Fruit fly (Drosophila melanogaster) whole organism, embryonic: ENCODE results near the gene Slu7.

ENCODE experiments used
- ATbp ChIP-seq: fragments of 200-800 bp; sonication (Bioruptor generic); optimal IDR thresholded peaks from 2 replicates; lab custom pipeline; 2017; ENCODE audit warnings: missing biosample characterization, mild to moderate bottlenecking, missing genetic modification characterization, missing genetic modification reagents
- B-H1 ChIP-seq: fragments of 200-800 bp; sonication (Bioruptor generic); IDR thresholded peaks from 3 replicates; pipeline ENCODE4 v1.3.6; 2022; ENCODE audit warnings: missing biosample characterization, missing genetic modification characterization
- CG10543 ChIP-seq: fragments of 200-800 bp; sonication (Bioruptor generic); optimal IDR thresholded peaks from 3 replicates; lab custom pipeline; 2017; ENCODE audit warnings: missing biosample characterization, mild to moderate bottlenecking, missing genetic modification characterization, moderate library complexity
- CG11456 ChIP-seq: fragments of 200-800 bp; sonication (Bioruptor generic); IDR thresholded peaks from 3 replicates; pipeline ENCODE4 v1.3.6; 2022; ENCODE audit warnings: missing biosample characterization, missing genetic modification characterization
- CG13624 ChIP-seq: fragments of 200-800 bp; sonication (Bioruptor generic); optimal IDR thresholded peaks from 2 replicates; lab custom pipeline; 2016; ENCODE audit warnings: missing biosample characterization, missing genetic modification characterization
- CG1529 ChIP-seq: fragments of 200-800 bp; sonication (Bioruptor generic); optimal IDR thresholded peaks from 3 replicates; lab custom pipeline; 2018; ENCODE audit warnings: missing biosample characterization, missing genetic modification characterization
- CG1647 ChIP-seq: fragments of 200-800 bp; sonication (Bioruptor generic); optimal IDR thresholded peaks from 3 replicates; lab custom pipeline; 2016; ENCODE audit warnings: missing biosample characterization, missing genetic modification characterization
- CG16815 ChIP-seq: fragments of 200-800 bp; sonication (Bioruptor generic); optimal IDR thresholded peaks from 3 replicates; lab custom pipeline; 2017; ENCODE audit warnings: missing biosample characterization, mild to moderate bottlenecking, missing genetic modification characterization
- CG17912 ChIP-seq: fragments of 200-800 bp; sonication (Bioruptor generic); optimal IDR thresholded peaks from 2 replicates; lab custom pipeline; 2018; ENCODE audit warnings: missing biosample characterization, mild to moderate bottlenecking, missing genetic modification characterization
- CG18599 ChIP-seq: fragments of 200-800 bp; sonication (Bioruptor generic); optimal IDR thresholded peaks from 3 replicates; lab custom pipeline; 2017; ENCODE audit warnings: missing biosample characterization, missing genetic modification characterization, mild to moderate bottlenecking, moderate library complexity, missing genetic modification reagents
- CG2116 ChIP-seq: fragments of 200-800 bp; sonication (Bioruptor generic); optimal IDR thresholded peaks from 3 replicates; lab custom pipeline; 2018; ENCODE audit warnings: missing biosample characterization, mild to moderate bottlenecking, missing genetic modification characterization
- CG2678 ChIP-seq: fragments of 200-800 bp; sonication (Bioruptor generic); optimal IDR thresholded peaks from 3 replicates; lab custom pipeline; 2019; ENCODE audit warnings: missing biosample characterization, mild to moderate bottlenecking, missing genetic modification characterization, moderate library complexity
- CG32767 ChIP-seq: fragments of 200-800 bp; sonication (Bioruptor generic); IDR thresholded peaks from 2 replicates; pipeline ENCODE4 v1.3.6; 2022; ENCODE audit warnings: missing biosample characterization, missing genetic modification characterization
- CG34376 ChIP-seq: fragments of 200-800 bp; sonication (Bioruptor generic); optimal IDR thresholded peaks from 2 replicates; lab custom pipeline; 2018; ENCODE audit warnings: missing biosample characterization, mild to moderate bottlenecking, missing genetic modification characterization
- CG7839 ChIP-seq: fragments of 200-800 bp; sonication (Bioruptor generic); optimal IDR thresholded peaks from 3 replicates; lab custom pipeline; 2018; ENCODE audit warnings: missing biosample characterization, mild to moderate bottlenecking, missing genetic modification characterization, moderate library complexity
- CG7928 ChIP-seq: fragments of 200-800 bp; sonication (Bioruptor generic); optimal IDR thresholded peaks from 2 replicates; lab custom pipeline; 2017; ENCODE audit warnings: missing biosample characterization, mild to moderate bottlenecking, missing genetic modification characterization
- CG7963 ChIP-seq: fragments of 200-800 bp; sonication (Bioruptor generic); IDR thresholded peaks from 3 replicates; pipeline ENCODE4 v1.3.6; 2022; ENCODE audit warnings: missing biosample characterization, missing genetic modification characterization; ENCODE audit not compliant: partially characterized antibody
- CG8478 ChIP-seq: fragments of >200 bp; optimal IDR thresholded peaks from 2 replicates; lab custom pipeline; 2018
- CG8765 ChIP-seq: fragments of 200-800 bp; sonication (Bioruptor generic); IDR thresholded peaks from 2 replicates; pipeline ENCODE4 v1.3.6; 2022; ENCODE audit warnings: missing biosample characterization, missing genetic modification characterization
- CG9932 ChIP-seq: fragments of 200-800 bp; sonication (Bioruptor generic); IDR thresholded peaks from 2 replicates; pipeline ENCODE4 v1.3.6; 2022; ENCODE audit warnings: missing biosample characterization, missing genetic modification characterization
- Dll ChIP-seq: fragments of 200-800 bp; sonication (Bioruptor generic); IDR thresholded peaks from 4 replicates; pipeline ENCODE4 v1.3.6; 2022; ENCODE audit warnings: missing biosample characterization, missing genetic modification characterization; ENCODE audit not compliant: partially characterized antibody
- E2f1 ChIP-seq: fragments of 200-800 bp; sonication (Bioruptor generic); IDR thresholded peaks from 2 replicates; pipeline ENCODE4 v1.3.6; 2022; ENCODE audit warnings: missing biosample characterization, missing genetic modification characterization
- Hey ChIP-seq: fragments of 200-800 bp; sonication (Bioruptor generic); optimal IDR thresholded peaks from 3 replicates; lab custom pipeline; 2018; ENCODE audit warnings: missing biosample characterization, mild to moderate bottlenecking, missing genetic modification characterization
- HmgD ChIP-seq: fragments of 200-800 bp; sonication (Bioruptor generic); optimal IDR thresholded peaks from 3 replicates; lab custom pipeline; 2016; ENCODE audit warnings: missing biosample characterization, missing genetic modification characterization
- Hmx ChIP-seq: fragments of 200-800 bp; sonication (Bioruptor generic); optimal IDR thresholded peaks from 2 replicates; lab custom pipeline; 2016; ENCODE audit warnings: missing biosample characterization, missing genetic modification characterization
- Lhr ChIP-seq: fragments of 200-800 bp; sonication (Bioruptor generic); optimal IDR thresholded peaks from 3 replicates; lab custom pipeline; 2017; ENCODE audit warnings: mild to moderate bottlenecking, missing biosample characterization, missing genetic modification reagents, missing genetic modification characterization
- Max ChIP-seq: fragments of 200-800 bp; sonication (Bioruptor generic); optimal IDR thresholded peaks from 2 replicates; lab custom pipeline; 2016; ENCODE audit warnings: missing biosample characterization, mild to moderate bottlenecking, missing genetic modification characterization
- NFAT ChIP-seq: fragments of 200-800 bp; sonication (Bioruptor generic); IDR thresholded peaks from 2 replicates; pipeline ENCODE4 v1.3.6; 2022; ENCODE audit warnings: missing biosample characterization, missing genetic modification characterization
- Oaz ChIP-seq: fragments of 200-800 bp; sonication (Bioruptor generic); IDR thresholded peaks from 2 replicates; pipeline ENCODE4 v1.3.6; 2022; ENCODE audit warnings: missing biosample characterization, missing genetic modification characterization
- Poxn ChIP-seq: fragments of 200-800 bp; sonication (Bioruptor generic); IDR thresholded peaks from 2 replicates; pipeline ENCODE4 v1.3.6; 2022; ENCODE audit warnings: missing biosample characterization, missing genetic modification characterization
- Scr ChIP-seq: fragments of 200-800 bp; sonication (Bioruptor generic); IDR thresholded peaks from 2 replicates; pipeline ENCODE4 v1.3.6; 2022; ENCODE audit warnings: missing biosample characterization, missing genetic modification characterization; ENCODE audit not compliant: partially characterized antibody
- Spps ChIP-seq: fragments of 200-800 bp; sonication (Bioruptor generic); optimal IDR thresholded peaks from 2 replicates; lab custom pipeline; 2018; ENCODE audit warnings: missing biosample characterization, mild to moderate bottlenecking, missing genetic modification characterization
- Vsx1 ChIP-seq: fragments of 200-800 bp; sonication (Bioruptor generic); optimal IDR thresholded peaks from 2 replicates; lab custom pipeline; 2017; ENCODE audit warnings: missing biosample characterization, mild to moderate bottlenecking, missing genetic modification characterization, missing genetic modification reagents
- ab ChIP-seq: fragments of 200-800 bp; sonication (Bioruptor generic); optimal IDR thresholded peaks from 2 replicates; lab custom pipeline; 2016; ENCODE audit warnings: missing biosample characterization, missing genetic modification characterization
- caup ChIP-seq: fragments of 200-800 bp; sonication (Bioruptor generic); optimal IDR thresholded peaks from 3 replicates; lab custom pipeline; 2017; ENCODE audit warnings: missing biosample characterization, mild to moderate bottlenecking, missing genetic modification characterization, moderate library complexity; ENCODE audit not compliant: severe bottlenecking
- cg ChIP-seq: fragments of 200-800 bp; sonication (Bioruptor generic); optimal IDR thresholded peaks from 3 replicates; lab custom pipeline; 2019; ENCODE audit warnings: missing biosample characterization, mild to moderate bottlenecking, missing genetic modification characterization, moderate library complexity
- crp ChIP-seq, 2 experiments: fragments of 200-800 bp; sonication (Bioruptor generic); optimal IDR thresholded peaks; 2 replicates in 1 of 2; 3 replicates in 1 of 2; lab custom pipeline; 2017; ENCODE audit warnings: missing biosample characterization in 2 of 2, missing genetic modification characterization in 2 of 2, mild to moderate bottlenecking in 1 of 2, moderate library complexity in 1 of 2
- ems ChIP-seq: fragments of 200-800 bp; sonication (Bioruptor generic); optimal IDR thresholded peaks from 3 replicates; lab custom pipeline; 2016; ENCODE audit warnings: missing biosample characterization, missing genetic modification characterization
- en ChIP-seq: fragments of 200-800 bp; sonication (Bioruptor generic); optimal IDR thresholded peaks from 2 replicates; lab custom pipeline; 2016; ENCODE audit warnings: missing biosample characterization, missing genetic modification characterization
- eyg ChIP-seq: fragments of 200-800 bp; sonication (Bioruptor generic); optimal IDR thresholded peaks from 3 replicates; lab custom pipeline; 2016; ENCODE audit warnings: missing biosample characterization, missing genetic modification characterization
- jigr1 ChIP-seq: fragments of 200-800 bp; sonication (Bioruptor generic); IDR thresholded peaks from 3 replicates; pipeline ENCODE4 v1.3.6; 2022; ENCODE audit warnings: missing biosample characterization, missing genetic modification characterization
- lilli ChIP-seq: fragments of 200-800 bp; sonication (Bioruptor generic); optimal IDR thresholded peaks from 3 replicates; lab custom pipeline; 2016; ENCODE audit warnings: missing biosample characterization, missing genetic modification characterization
- mam ChIP-seq: fragments of 200-800 bp; sonication (Bioruptor generic); optimal IDR thresholded peaks from 3 replicates; lab custom pipeline; 2016; ENCODE audit warnings: missing biosample characterization, missing genetic modification characterization
- nerfin-2 ChIP-seq: fragments of 200-800 bp; sonication (Bioruptor generic); IDR thresholded peaks from 2 replicates; pipeline ENCODE4 v1.3.6; 2022; ENCODE audit warnings: missing biosample characterization, missing genetic modification characterization; ENCODE audit not compliant: partially characterized antibody
- pb ChIP-seq: fragments of 200-800 bp; sonication (Bioruptor generic); optimal IDR thresholded peaks from 3 replicates; lab custom pipeline; 2016; ENCODE audit warnings: missing biosample characterization, missing genetic modification characterization
- sens ChIP-seq: fragments of 200-800 bp; sonication (Bioruptor generic); peaks from one replicate; lab custom pipeline; 2016; ENCODE audit warnings: missing biosample characterization, missing genetic modification characterization
- ssp ChIP-seq: fragments of 200-800 bp; sonication (Bioruptor generic); IDR thresholded peaks from 2 replicates; pipeline ENCODE4 v1.3.6; 2022; ENCODE audit warnings: missing biosample characterization, missing genetic modification characterization
- stc ChIP-seq: fragments of 200-800 bp; sonication (Bioruptor generic); IDR thresholded peaks from 2 replicates; pipeline ENCODE4 v1.3.6; 2022; ENCODE audit warnings: missing biosample characterization, missing genetic modification characterization
- toy ChIP-seq: fragments of 200-800 bp; sonication (Bioruptor generic); IDR thresholded peaks from 2 replicates; pipeline ENCODE4 v1.3.6; 2022; ENCODE audit warnings: missing biosample characterization, missing genetic modification characterization
- zen ChIP-seq: fragments of 200-800 bp; sonication (Bioruptor generic); optimal IDR thresholded peaks from 3 replicates; lab custom pipeline; 2018; ENCODE audit warnings: missing biosample characterization, mild to moderate bottlenecking, missing genetic modification characterization, moderate library complexity

The Slu7 gene

DNA sequence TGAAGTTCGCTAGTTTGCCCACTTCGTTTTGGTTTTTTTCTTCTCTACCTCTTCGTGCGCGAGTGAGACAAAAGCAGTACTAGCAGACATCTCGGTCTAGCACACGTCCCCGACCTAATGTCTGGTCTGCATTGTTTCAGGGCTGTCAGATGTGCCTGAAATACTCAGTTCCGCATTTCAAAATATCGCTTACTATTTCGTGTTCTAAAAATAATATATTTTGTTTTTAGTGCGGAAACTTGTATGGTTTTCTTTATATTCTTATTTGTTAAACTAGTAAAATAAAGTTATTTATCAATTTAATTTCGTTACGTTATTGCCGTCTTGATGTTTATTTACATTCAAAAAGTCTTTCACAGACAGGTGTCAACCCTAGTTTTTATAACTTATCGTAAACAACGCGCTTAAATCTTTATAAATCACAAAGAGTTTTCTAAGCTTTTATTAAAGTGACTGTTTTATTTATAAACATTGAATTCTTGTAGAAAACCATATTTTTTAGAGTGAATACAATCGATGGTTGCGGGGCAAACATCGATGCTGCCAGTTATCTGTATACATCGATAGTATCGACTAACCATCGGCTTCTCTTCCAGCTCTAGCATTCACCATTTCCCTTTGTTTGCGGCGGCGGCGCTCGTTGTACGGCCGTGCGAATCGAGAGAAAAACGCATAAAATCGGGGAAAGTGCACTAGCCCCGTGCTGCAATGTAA is 24.5 kb upstream of the Slu7 start (continued):
- TF ChIP-seq ssp (GFP tag; lab: Robert Waterston, UW) (no peak), CG8765 (GFP tag; lab: Robert Waterston, UW) (no peak), jigr1 (no peak), CG16815 (GFP tag; lab: Kevin White, UChicago) (peak; percentile 64), Scr (GFP tag; lab: Robert Waterston, UW) (no peak), ab (GFP tag; lab: Kevin White, UChicago) (no peak), lilli (GFP tag; lab: Kevin White, UChicago) (peak; percentile 72), Dll (GFP tag; lab: Robert Waterston, UW) (no peak), E2f1 (no peak), Poxn (no peak), CG8478 (lab: Kevin White, UChicago) (peak; percentile 83), Lhr (GFP tag; lab: Kevin White, UChicago) (peak; percentile 8), caup (peak; percentile 56), stc (GFP tag; lab: Robert Waterston, UW) (no peak), cg (no peak), Spps (tag; lab: Kevin White, UChicago) (no peak), CG11456 (GFP tag; lab: Robert Waterston, UW) (no peak), ATbp (GFP tag; lab: Kevin White, UChicago) (peak; percentile 50), CG7928 (peak; percentile 64), CG2678 (tag; lab: Kevin White, UChicago) (peak; percentile 89), NFAT (no peak), CG1529 (GFP tag; lab: Kevin White, UChicago) (peak; percentile 45), CG7839 (peak; percentile 80), ems (GFP tag; lab: Kevin White, UChicago) (peak; percentile 4), zen (tag; lab: Kevin White, UChicago) (peak; percentile 38), HmgD (GFP tag; lab: Kevin White, UChicago) (peak; percentile 54), Vsx1 (GFP tag; lab: Kevin White, UChicago) (peak; percentile 8), toy (GFP tag; lab: Robert Waterston, UW) (no peak), CG18599 (GFP tag; lab: Kevin White, UChicago) (peak; percentile 80), CG17912 (no peak), CG10543 (peak; percentile 88), sens (GFP tag; lab: Kevin White, UChicago) (peak; percentile 95), Hmx (no peak), crp (GFP tag; optimal IDR thresholded peaks at IDR 0.05; lab: Kevin White, UChicago) (peak in 1 of 2 experiments; percentile 22), Max (GFP tag; lab: Kevin White, UChicago) (peak; percentile 45), Oaz (GFP tag; lab: Robert Waterston, UW) (no peak), en (GFP tag; lab: Kevin White, UChicago) (no peak), CG34376 (no peak), nerfin-2 (GFP tag; lab: Robert Waterston, UW) (no peak), CG7963 (no peak), CG9932 (GFP tag; lab: Robert Waterston, UW) (no peak), pb (no peak), CG32767 (GFP tag; lab: Robert Waterston, UW) (no peak), eyg (GFP tag; lab: Kevin White, UChicago) (peak; percentile 31), CG1647 (GFP tag; lab: Kevin White, UChicago) (no peak), B-H1 (GFP tag; lab: Robert Waterston, UW) (no peak), mam (GFP tag; lab: Kevin White, UChicago) (peak; percentile 65), CG2116 (GFP tag; lab: Kevin White, UChicago) (peak; percentile 78), CG13624 (GFP tag; lab: Kevin White, UChicago) (peak; percentile 59), Hey (tag; lab: Kevin White, UChicago) (no peak)
